Worm (Caenorhabditis elegans): Measurements from ENCODE around the gene C16A11.5.

ce11 chrII:4194127-4194526 lies 29.0 kb upstream of the C16A11.5 start, which contains the start of gene mth-2:
- TF ChIP-seq him-1 (tag; optimal IDR thresholded peaks at IDR 0.05) (no peak), dao-5 (tag; optimal IDR thresholded peaks at IDR 0.05) (no peak), W03F9.2 (tag; optimal IDR thresholded peaks at IDR 0.05) (no peak)

Measured in whole organism, L4/young adult.